Worm (Caenorhabditis elegans): ENCODE results near the gene unc-50.

ce11 chrIII:10367355-10367909, 49.5 kb upstream of the unc-50 start:
- TF ChIP-seq nhr-2 (tag; optimal IDR thresholded peaks at IDR 0.05), result no peak
- TF ChIP-seq ces-1 (GFP tag; optimal IDR thresholded peaks at IDR 0.05), result peak; percentile 31
- TF ChIP-seq nhr-12 (tag; optimal IDR thresholded peaks at IDR 0.05), result no peak
- no peak for TF ChIP-seq ztf-11 (tag; optimal IDR thresholded peaks at IDR 0.05)
- TF ChIP-seq mls-2 (tag; optimal IDR thresholded peaks at IDR 0.05), result no peak
- no peak for TF ChIP-seq pha-4 (tag; optimal IDR thresholded peaks at IDR 0.05)
- no peak for TF ChIP-seq elt-3 (tag; optimal IDR thresholded peaks at IDR 0.05)
- TF ChIP-seq snpc-4 (tag; optimal IDR thresholded peaks at IDR 0.05), result no peak
- no peak for TF ChIP-seq lin-13 (tag; optimal IDR thresholded peaks at IDR 0.05)
- TF ChIP-seq mep-1 (tag; optimal IDR thresholded peaks at IDR 0.05), result no peak
- no peak for TF ChIP-seq nhr-28 (tag; optimal IDR thresholded peaks at IDR 0.05)
- no peak for TF ChIP-seq cnd-1 (tag; optimal IDR thresholded peaks at IDR 0.05)
- TF ChIP-seq unc-62 (GFP tag; optimal IDR thresholded peaks at IDR 0.05), result no peak
